Fruit fly (Drosophila melanogaster): ENCODE data around the gene mtrm.

mtrm gene

DNA sequence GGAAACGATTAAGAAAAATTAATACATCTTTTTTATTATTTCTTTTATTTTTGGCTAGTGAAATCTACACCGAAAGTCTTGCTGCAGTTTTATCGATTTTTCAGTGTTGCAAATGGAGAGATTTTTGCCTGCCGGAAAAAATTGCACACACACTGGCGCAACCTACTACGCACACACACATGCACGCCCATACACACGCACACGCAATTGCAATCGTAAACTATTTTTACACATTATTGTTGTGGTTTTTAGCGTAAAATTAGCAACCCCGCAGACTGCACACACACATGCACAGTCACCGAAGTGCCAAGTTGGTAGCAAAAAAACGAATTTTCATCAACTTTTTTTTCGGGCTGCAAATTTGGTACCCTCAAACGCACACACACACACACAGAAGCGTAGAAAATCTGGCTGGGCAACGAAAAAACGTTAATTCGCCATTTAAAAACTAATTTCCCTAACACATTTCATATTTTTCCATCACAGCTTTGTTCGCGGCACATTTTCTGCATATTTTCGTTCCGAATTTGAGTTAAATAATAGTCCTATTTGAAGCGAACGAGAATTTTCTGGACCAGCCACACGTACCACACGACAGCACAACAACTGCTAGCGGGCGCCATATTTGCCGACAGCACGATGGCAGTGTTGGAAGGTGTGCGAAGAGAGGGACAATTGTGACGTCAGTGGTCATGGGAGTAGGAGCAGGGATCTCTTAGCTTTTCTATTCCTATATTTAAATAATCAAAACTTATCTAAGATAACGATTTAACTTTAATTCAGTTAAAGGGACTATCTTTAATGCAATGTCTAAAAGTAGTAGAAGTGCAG, 29.1 kb downstream of the mtrm start, which contains the start of gene Unr (continued):
- TF ChIP-seq CG12236 (GFP tag; optimal IDR thresholded peaks at IDR 0.05), result peak; percentile 32
- TF ChIP-seq lov (optimal IDR thresholded peaks at IDR 0.05), result no peak
- peak; percentile 74; the same call in 1 of the 3 replicates for TF ChIP-seq lov (GFP tag; IDR thresholded peaks at IDR 0.05)
- TF ChIP-seq CG5245 (GFP tag; optimal IDR thresholded peaks at IDR 0.05), result peak; percentile 79
- TF ChIP-seq Hr78 (GFP tag; optimal IDR thresholded peaks at IDR 0.05), result no peak
- TF ChIP-seq oc (tag; optimal IDR thresholded peaks at IDR 0.05), result peak; percentile 64
- peak; percentile 69 for TF ChIP-seq CG8290 (GFP tag; optimal IDR thresholded peaks at IDR 0.05)
- peak in 1 of 2 experiments; percentile 89 for TF ChIP-seq CG8290 (tag; optimal IDR thresholded peaks at IDR 0.05)
- TF ChIP-seq mld (GFP tag; IDR thresholded peaks at IDR 0.05; ENCODE audit: partially characterized antibody), result no peak
- TF ChIP-seq Awh (GFP tag; IDR thresholded peaks at IDR 0.05), result peak; percentile 28; the same call in 1 of the 2 replicates
- TF ChIP-seq PHDP (tag; optimal IDR thresholded peaks at IDR 0.05), result peak; percentile 71
- no peak for TF ChIP-seq Lim3 (GFP tag; IDR thresholded peaks at IDR 0.05)
- TF ChIP-seq repo (GFP tag; optimal IDR thresholded peaks at IDR 0.05), result peak; percentile 69
- TF ChIP-seq Fer2 (tag; optimal IDR thresholded peaks at IDR 0.05), result peak; percentile 69
- no peak; the same call in 1 of the 2 replicates for TF ChIP-seq gt (GFP tag; IDR thresholded peaks at IDR 0.05)
- TF ChIP-seq otp (GFP tag; IDR thresholded peaks at IDR 0.05), result no peak; the same call in 2 of the 3 replicates
- peak; percentile 36 for TF ChIP-seq Sry-δ (GFP tag; optimal IDR thresholded peaks at IDR 0.05)
- peak; percentile 79 for TF ChIP-seq Meics (GFP tag; optimal IDR thresholded peaks at IDR 0.05)
- peak; percentile 63 for TF ChIP-seq trh (GFP tag; optimal IDR thresholded peaks at IDR 0.05)
- TF ChIP-seq Opbp (GFP tag; IDR thresholded peaks at IDR 0.05; ENCODE audit: partially characterized antibody), result no peak
- TF ChIP-seq Aef1 (GFP tag; IDR thresholded peaks at IDR 0.05), result peak; percentile 74
- peak; percentile 81 for TF ChIP-seq jumu (GFP tag; optimal IDR thresholded peaks at IDR 0.05)
- TF ChIP-seq CG32772 (GFP tag; IDR thresholded peaks at IDR 0.05), result no peak; the same call in 1 of the 2 replicates
- peak; percentile 79 for TF ChIP-seq HmgD (GFP tag; optimal IDR thresholded peaks at IDR 0.05)
- TF ChIP-seq Pdp1 (GFP tag; optimal IDR thresholded peaks at IDR 0.05), result peak; percentile 72 to 75
- peak; percentile 45 for TF ChIP-seq Oli (tag; optimal IDR thresholded peaks at IDR 0.05)
- peak; percentile 56 for TF ChIP-seq esg (GFP tag; conservative IDR thresholded peaks at IDR 0.05)
- peak; percentile 42 for TF ChIP-seq sqz (GFP tag; optimal IDR thresholded peaks at IDR 0.05)
- TF ChIP-seq CG11247 (GFP tag; IDR thresholded peaks at IDR 0.05), result peak; percentile 81
- no peak for TF ChIP-seq seq (GFP tag; IDR thresholded peaks at IDR 0.05)
- peak; percentile 70 for TF ChIP-seq CG9876 (GFP tag; optimal IDR thresholded peaks at IDR 0.05)
- TF ChIP-seq sob (GFP tag; IDR thresholded peaks at IDR 0.05), result peak; percentile 85
- TF ChIP-seq ase (GFP tag; IDR thresholded peaks at IDR 0.05), result peak; percentile 78; the same call in 2 of the 3 replicates
- peak; percentile 78; the same call in 2 of the 3 replicates for TF ChIP-seq CG6175 (GFP tag; IDR thresholded peaks at IDR 0.05)
- peak; percentile 76 for TF ChIP-seq CG12942 (GFP tag; optimal IDR thresholded peaks at IDR 0.05)
- peak; percentile 37 for TF ChIP-seq BEAF-32 (GFP tag; optimal IDR thresholded peaks at IDR 0.05)
- TF ChIP-seq vfl (GFP tag; optimal IDR thresholded peaks at IDR 0.05), result peak; percentile 67
- TF ChIP-seq CG17829 (tag; optimal IDR thresholded peaks at IDR 0.05), result peak; percentile 80
- TF ChIP-seq CG2875 (GFP tag; optimal IDR thresholded peaks at IDR 0.05), result peak; percentile 66
- peak; percentile 49 for TF ChIP-seq gcm2 (GFP tag; optimal IDR thresholded peaks at IDR 0.05)
- TF ChIP-seq kah (GFP tag; optimal IDR thresholded peaks at IDR 0.05), result peak; percentile 20
- no peak for TF ChIP-seq Doc3 (GFP tag; IDR thresholded peaks at IDR 0.05; ENCODE audit: partially characterized antibody)
- peak; percentile 36 for TF ChIP-seq Usf (GFP tag; optimal IDR thresholded peaks at IDR 0.05)
- TF ChIP-seq grn (GFP tag; optimal IDR thresholded peaks at IDR 0.05), result peak; percentile 21
- TF ChIP-seq CG30403 (GFP tag; optimal IDR thresholded peaks at IDR 0.05), result peak; percentile 87
- TF ChIP-seq Dref (GFP tag; IDR thresholded peaks at IDR 0.05), result no peak
- TF ChIP-seq CG14050 (GFP tag; IDR thresholded peaks at IDR 0.05), result peak; percentile 51; the same call in 2 of the 3 replicates
- peak; percentile 88 for TF ChIP-seq chn (GFP tag; optimal IDR thresholded peaks at IDR 0.05)
- peak; percentile 58; the same call in 1 of the 2 replicates for TF ChIP-seq CG11085 (GFP tag; IDR thresholded peaks at IDR 0.05)
